Fruit fly (Drosophila melanogaster) whole organism, prepupa: ENCODE measurements around the gene Alp13.

Source experiments
- Blimp-1 ChIP-seq: fragments of 200-800 bp; sonication (Bioruptor generic); optimal IDR thresholded peaks from 3 replicates; lab custom pipeline; 2017; ENCODE audit warnings: missing biosample characterization, missing genetic modification characterization, mild to moderate bottlenecking, moderate library complexity, missing genetic modification reagents
- CG10631 ChIP-seq: fragments of 200-800 bp; sonication (Bioruptor generic); optimal IDR thresholded peaks from 2 replicates; lab custom pipeline; 2016; ENCODE audit warnings: missing biosample characterization, missing genetic modification characterization
- CG10669 ChIP-seq: fragments of 200-800 bp; sonication (Bioruptor generic); optimal IDR thresholded peaks from 3 replicates; lab custom pipeline; 2018; ENCODE audit warnings: missing biosample characterization, mild to moderate bottlenecking, missing genetic modification characterization, moderate library complexity
- CG11294 ChIP-seq: fragments of 200-800 bp; sonication (Bioruptor generic); IDR thresholded peaks from 2 replicates; pipeline ENCODE4 v1.3.6; 2022; ENCODE audit warnings: missing biosample characterization, missing genetic modification characterization
- CG11762 ChIP-seq: fragments of 200-800 bp; sonication (Bioruptor generic); optimal IDR thresholded peaks from 3 replicates; lab custom pipeline; 2016; ENCODE audit warnings: missing biosample characterization, missing genetic modification characterization; ENCODE audit not compliant: insufficient read depth
- CG1621 ChIP-seq: fragments of 200-800 bp; sonication (Bioruptor generic); optimal IDR thresholded peaks from 3 replicates; lab custom pipeline; 2018; ENCODE audit warnings: missing biosample characterization, mild to moderate bottlenecking, missing genetic modification characterization
- CG31627 ChIP-seq: fragments of 200-800 bp; sonication (Bioruptor generic); optimal IDR thresholded peaks from 3 replicates; lab custom pipeline; 2016; ENCODE audit warnings: missing biosample characterization, missing genetic modification characterization
- CG32006 ChIP-seq: fragments of 200-800 bp; sonication (Bioruptor generic); optimal IDR thresholded peaks from 3 replicates; lab custom pipeline; 2017; ENCODE audit warnings: missing biosample characterization, mild to moderate bottlenecking, missing genetic modification characterization
- CG4318 ChIP-seq: fragments of 200-800 bp; sonication (Bioruptor generic); optimal IDR thresholded peaks from 3 replicates; lab custom pipeline; 2017; ENCODE audit warnings: missing biosample characterization, mild to moderate bottlenecking, missing genetic modification characterization
- CG6163 ChIP-seq: fragments of 200-800 bp; sonication (Bioruptor generic); IDR thresholded peaks from 3 replicates; pipeline ENCODE4 v1.3.6; 2022; ENCODE audit warnings: missing biosample characterization, missing genetic modification characterization
- CG6276 ChIP-seq: fragments of 200-800 bp; sonication (Bioruptor generic); optimal IDR thresholded peaks from 2 replicates; lab custom pipeline; 2017; ENCODE audit warnings: missing biosample characterization, mild to moderate bottlenecking, missing genetic modification characterization
- CG6792 ChIP-seq: fragments of 200-800 bp; sonication (Bioruptor generic); optimal IDR thresholded peaks from 3 replicates; lab custom pipeline; 2016; ENCODE audit warnings: missing biosample characterization, missing genetic modification characterization
- CG6808 ChIP-seq: fragments of 200-800 bp; sonication (Bioruptor generic); optimal IDR thresholded peaks from 3 replicates; lab custom pipeline; 2017; ENCODE audit warnings: missing biosample characterization, missing genetic modification characterization, mild to moderate bottlenecking, moderate library complexity, missing genetic modification reagents
- CG6854 ChIP-seq: fragments of 200-800 bp; sonication (Bioruptor generic); optimal IDR thresholded peaks from 2 replicates; lab custom pipeline; 2017; ENCODE audit warnings: missing biosample characterization, mild to moderate bottlenecking, missing genetic modification characterization
- CG7368 ChIP-seq: fragments of 200-800 bp; sonication (Bioruptor generic); optimal IDR thresholded peaks from 3 replicates; lab custom pipeline; 2016; ENCODE audit warnings: missing biosample characterization, missing genetic modification characterization
- CG8119 ChIP-seq: fragments of 200-800 bp; sonication (Bioruptor generic); IDR thresholded peaks from 3 replicates; pipeline ENCODE4 v1.3.6; 2022; ENCODE audit warnings: missing biosample characterization, missing genetic modification characterization
- CG8319 ChIP-seq: fragments of 200-800 bp; sonication (Bioruptor generic); optimal IDR thresholded peaks from 3 replicates; lab custom pipeline; 2016; ENCODE audit warnings: missing biosample characterization, missing genetic modification characterization
- CG8632 ChIP-seq: fragments of 200-800 bp; sonication (Bioruptor generic); optimal IDR thresholded peaks from 3 replicates; lab custom pipeline; 2016; ENCODE audit warnings: missing biosample characterization, missing genetic modification characterization
- CG9139 ChIP-seq: fragments of 200-800 bp; sonication (Bioruptor generic); optimal IDR thresholded peaks from 3 replicates; lab custom pipeline; 2017; ENCODE audit warnings: missing biosample characterization, mild to moderate bottlenecking, missing genetic modification characterization
- Eip75B ChIP-seq: fragments of 200-800 bp; sonication (Bioruptor generic); optimal IDR thresholded peaks from 3 replicates; lab custom pipeline; 2016; ENCODE audit warnings: missing biosample characterization, missing genetic modification characterization
- Eip78C ChIP-seq: fragments of 200-800 bp; sonication (Bioruptor generic); peaks from one replicate; lab custom pipeline; 2016; ENCODE audit warnings: missing biosample characterization, missing genetic modification characterization
- Eip93F ChIP-seq: fragments of 200-800 bp; sonication (Bioruptor generic); optimal IDR thresholded peaks from 2 replicates; lab custom pipeline; 2016; ENCODE audit warnings: missing biosample characterization, mild to moderate bottlenecking, missing genetic modification characterization
- Ets96B ChIP-seq: fragments of 200-800 bp; optimal IDR thresholded peaks from 2 replicates; lab custom pipeline; 2019; ENCODE audit warnings: missing biosample characterization, mild to moderate bottlenecking, missing genetic modification characterization, moderate library complexity
- Gug ChIP-seq: fragments of 200-800 bp; sonication (Bioruptor generic); IDR thresholded peaks from 2 replicates; pipeline ENCODE4 v1.3.6; 2022; ENCODE audit warnings: missing biosample characterization, missing genetic modification characterization
- Hr38 ChIP-seq: sonication (Bioruptor generic); optimal IDR thresholded peaks from 2 replicates; lab custom pipeline; 2016; ENCODE audit warnings: missing biosample characterization, missing genetic modification characterization
- Hr39 ChIP-seq: fragments of 200-800 bp; sonication (Bioruptor generic); optimal IDR thresholded peaks from 2 replicates; lab custom pipeline; 2016; ENCODE audit warnings: missing biosample characterization, missing genetic modification characterization
- Met ChIP-seq: fragments of 200-800 bp; sonication (Bioruptor generic); optimal IDR thresholded peaks from 3 replicates; lab custom pipeline; 2016; ENCODE audit warnings: missing biosample characterization, missing genetic modification characterization
- OdsH ChIP-seq: fragments of 200-800 bp; sonication (Bioruptor generic); optimal IDR thresholded peaks from 3 replicates; lab custom pipeline; 2016; ENCODE audit warnings: missing biosample characterization, missing genetic modification characterization
- Smox ChIP-seq: fragments of 200-800 bp; sonication (Bioruptor generic); optimal IDR thresholded peaks from 3 replicates; lab custom pipeline; 2016; ENCODE audit warnings: missing biosample characterization, missing genetic modification characterization
- Sox14 ChIP-seq: fragments of 200-800 bp; sonication (Bioruptor generic); optimal IDR thresholded peaks from 3 replicates; lab custom pipeline; 2016; ENCODE audit warnings: missing biosample characterization, missing genetic modification characterization
- Sox15 ChIP-seq: fragments of 200-800 bp; sonication (Bioruptor generic); optimal IDR thresholded peaks from 3 replicates; lab custom pipeline; 2016; ENCODE audit warnings: missing biosample characterization, missing genetic modification characterization
- achi ChIP-seq: fragments of 200-800 bp; sonication (Bioruptor generic); optimal IDR thresholded peaks from 3 replicates; lab custom pipeline; 2016; ENCODE audit warnings: missing biosample characterization, missing genetic modification characterization
- acj6 ChIP-seq: fragments of 200-800 bp; sonication (Bioruptor generic); optimal IDR thresholded peaks from 3 replicates; lab custom pipeline; 2016; ENCODE audit warnings: missing biosample characterization, missing genetic modification characterization
- dac ChIP-seq: fragments of 200-800 bp; sonication (Bioruptor generic); optimal IDR thresholded peaks from 2 replicates; lab custom pipeline; 2017; ENCODE audit warnings: missing biosample characterization, mild to moderate bottlenecking, missing genetic modification characterization
- dsx ChIP-seq: fragments of 200-800 bp; optimal IDR thresholded peaks from 3 replicates; lab custom pipeline; 2019; ENCODE audit warnings: missing biosample characterization, mild to moderate bottlenecking, missing genetic modification characterization, moderate library complexity; ENCODE audit not compliant: poor library complexity, severe bottlenecking
- esn ChIP-seq: fragments of 200-800 bp; sonication (Bioruptor generic); optimal IDR thresholded peaks from 2 replicates; lab custom pipeline; 2016; ENCODE audit warnings: missing biosample characterization, mild to moderate bottlenecking, missing genetic modification characterization, moderate library complexity
- fd85E ChIP-seq: fragments of 200-800 bp; sonication (Bioruptor generic); optimal IDR thresholded peaks from 3 replicates; lab custom pipeline; 2016; ENCODE audit warnings: missing biosample characterization, missing genetic modification characterization
- fkh ChIP-seq: fragments of 200-800 bp; sonication (Bioruptor generic); optimal IDR thresholded peaks from 3 replicates; lab custom pipeline; 2017; ENCODE audit warnings: missing biosample characterization, mild to moderate bottlenecking, missing genetic modification characterization, moderate library complexity
- net ChIP-seq: fragments of 200-800 bp; sonication (Bioruptor generic); optimal IDR thresholded peaks from 3 replicates; lab custom pipeline; 2016; ENCODE audit warnings: missing biosample characterization, missing genetic modification characterization
- pdm3 ChIP-seq: fragments of 200-800 bp; sonication (Bioruptor generic); optimal IDR thresholded peaks from 3 replicates; lab custom pipeline; 2016; ENCODE audit warnings: missing biosample characterization, missing genetic modification characterization
- salr ChIP-seq, 2 experiments: fragments of 200-800 bp; sonication (Bioruptor generic); optimal IDR thresholded peaks; 3 replicates each; lab custom pipeline; 2016 to 2018; ENCODE audit warnings: missing biosample characterization in 2 of 2, missing genetic modification characterization in 2 of 2, mild to moderate bottlenecking in 1 of 2
- spab ChIP-seq: fragments of 200-800 bp; sonication (Bioruptor generic); optimal IDR thresholded peaks from 2 replicates; lab custom pipeline; 2017; ENCODE audit warnings: missing biosample characterization, mild to moderate bottlenecking, missing genetic modification characterization, missing genetic modification reagents
- ss ChIP-seq, 2 experiments: fragments of 200-800 bp; sonication (Bioruptor generic); optimal IDR thresholded peaks; 2 replicates in 1 of 2; 3 replicates in 1 of 2; lab custom pipeline; 2017 to 2018; ENCODE audit warnings: mild to moderate bottlenecking in 2 of 2, missing biosample characterization in 2 of 2, missing genetic modification characterization in 2 of 2, moderate library complexity in 1 of 2
- svp ChIP-seq: fragments of 200-800 bp; sonication (Bioruptor generic); peaks from one replicate; lab custom pipeline; 2016; ENCODE audit warnings: missing biosample characterization, missing genetic modification characterization
- topi ChIP-seq: fragments of 200-800 bp; sonication (Bioruptor generic); optimal IDR thresholded peaks from 3 replicates; lab custom pipeline; 2016; ENCODE audit warnings: missing biosample characterization, missing genetic modification characterization
- vri ChIP-seq: fragments of 200-800 bp; sonication (Bioruptor generic); optimal IDR thresholded peaks from 3 replicates; lab custom pipeline; 2016; ENCODE audit warnings: missing biosample characterization, mild to moderate bottlenecking, missing genetic modification characterization

Alp13 gene

dm6 chr3R:10082549-10083075 is 7.4 kb upstream of the Alp13 start (continued):
- peak; percentile 87 to 89 for TF ChIP-seq ss (GFP tag; optimal IDR thresholded peaks at IDR 0.05; lab: Kevin White, UChicago)
- peak; percentile 84 for TF ChIP-seq CG6163 (GFP tag; lab: Robert Waterston, UW)
- TF ChIP-seq CG11294 (GFP tag; lab: Robert Waterston, UW), result peak; percentile 65; the same call in 1 of the 2 replicates
- TF ChIP-seq net, result peak; percentile 63
- peak; percentile 89 for TF ChIP-seq Sox14
- TF ChIP-seq CG1621 (tag; lab: Kevin White, UChicago), result peak; percentile 89
- peak; percentile 67 for TF ChIP-seq Blimp-1 (GFP tag; lab: Kevin White, UChicago)
- TF ChIP-seq CG11762 (GFP tag; lab: Kevin White, UChicago), result peak; percentile 67
- TF ChIP-seq CG8319 (GFP tag; lab: Kevin White, UChicago), result peak; percentile 80
- peak; percentile 81 for TF ChIP-seq Sox15 (GFP tag; lab: Kevin White, UChicago)
- TF ChIP-seq CG8119 (GFP tag; lab: Robert Waterston, UW), result peak; percentile 69
- TF ChIP-seq CG7368 (GFP tag; lab: Kevin White, UChicago), result peak; percentile 71
- peak; percentile 83 for TF ChIP-seq CG6792 (GFP tag; lab: Kevin White, UChicago)
- peak; percentile 91 for TF ChIP-seq CG6808 (GFP tag; lab: Kevin White, UChicago)
- TF ChIP-seq OdsH, result peak; percentile 84
- peak; percentile 83 for TF ChIP-seq CG8632 (GFP tag; lab: Kevin White, UChicago)
- TF ChIP-seq svp (GFP tag; lab: Kevin White, UChicago), result peak; percentile 89
- TF ChIP-seq, all 60 proteins: peak for 55

DNA sequence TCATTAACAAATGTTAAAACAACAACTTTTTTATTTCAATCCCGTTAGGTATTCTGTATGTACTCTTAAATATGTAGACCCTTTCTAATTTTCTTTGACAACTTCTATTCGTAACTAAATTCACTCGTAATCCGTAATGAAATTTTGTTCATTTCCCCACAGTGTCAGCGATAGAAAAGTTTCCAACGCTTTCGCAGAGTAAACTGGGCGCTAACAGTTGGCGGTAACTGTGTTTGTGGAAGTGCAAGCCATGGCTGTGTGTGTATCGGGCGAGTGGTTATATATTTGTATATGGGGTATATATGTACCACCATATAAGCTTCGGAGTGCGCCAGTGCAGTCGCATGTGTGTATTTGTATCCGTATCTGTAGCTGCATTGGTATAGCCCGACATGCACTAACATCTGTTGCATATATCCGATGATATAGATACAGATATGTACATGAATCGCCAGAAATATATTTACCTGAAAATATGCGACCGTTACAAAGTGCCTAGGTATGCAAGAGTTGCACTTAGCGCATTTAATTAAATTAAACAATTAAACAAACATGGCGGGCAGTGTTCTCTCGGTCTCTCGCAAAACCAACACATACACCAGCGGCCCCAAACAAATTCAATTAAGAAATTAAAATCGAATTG is 6.4 kb upstream of the Alp13 start:
- TF ChIP-seq esn (GFP tag; lab: Kevin White, UChicago) (peak; percentile 5), CG11762 (GFP tag; lab: Kevin White, UChicago) (no peak), pdm3 (GFP tag; lab: Kevin White, UChicago) (no peak), Hr39 (peak; percentile 28), CG8319 (GFP tag; lab: Kevin White, UChicago) (no peak), CG7368 (GFP tag; lab: Kevin White, UChicago) (no peak), CG6854 (no peak), Hr38 (GFP tag; lab: Kevin White, UChicago) (no peak), dac (GFP tag; lab: Kevin White, UChicago) (no peak), Blimp-1 (GFP tag; lab: Kevin White, UChicago) (no peak), Gug (GFP tag; lab: Robert Waterston, UW) (no peak), acj6 (GFP tag; lab: Kevin White, UChicago) (peak; percentile 4), Met (GFP tag; lab: Kevin White, UChicago) (no peak), Eip78C (peak; percentile 60), CG6276 (GFP tag; lab: Kevin White, UChicago) (no peak), CG32006 (peak; percentile 0), Smox (no peak), svp (GFP tag; lab: Kevin White, UChicago) (peak; percentile 40), topi (no peak), achi (GFP tag; lab: Kevin White, UChicago) (peak; percentile 0), CG6163 (GFP tag; lab: Robert Waterston, UW) (0 out of 3 replicates have a peak, but pooled peaks have one; percentile 31), fkh (no peak), salr (GFP tag; optimal IDR thresholded peaks at IDR 0.05; lab: Kevin White, UChicago) (no peak), CG1621 (tag; lab: Kevin White, UChicago) (no peak), CG31627 (GFP tag; lab: Kevin White, UChicago) (peak; percentile 27), Ets96B (peak; percentile 19), CG6808 (GFP tag; lab: Kevin White, UChicago) (peak; percentile 10), Sox14 (peak; percentile 23), Eip93F (GFP tag; lab: Kevin White, UChicago) (no peak), CG11294 (GFP tag; lab: Robert Waterston, UW) (no peak), dsx (GFP tag; lab: Kevin White, UChicago) (no peak), spab (GFP tag; lab: Kevin White, UChicago) (no peak), vri (GFP tag; lab: Kevin White, UChicago) (peak; percentile 42), fd85E (GFP tag; lab: Kevin White, UChicago) (no peak), CG9139 (GFP tag; lab: Kevin White, UChicago) (no peak), CG8632 (GFP tag; lab: Kevin White, UChicago) (no peak), CG4318 (GFP tag; lab: Kevin White, UChicago) (no peak), ss (GFP tag; optimal IDR thresholded peaks at IDR 0.05; lab: Kevin White, UChicago) (no peak), CG10631 (GFP tag; lab: Kevin White, UChicago) (peak; percentile 12), Eip75B (GFP tag; lab: Kevin White, UChicago) (no peak), CG10669 (no peak)
